Worm (Caenorhabditis elegans) whole organism, L2 larva: ENCODE data around the gene acaa-2.

ENCODE experiments used
- Y55F3AM.14 ChIP-seq: fragments of 200-800 bp; sonication (Bioruptor generic); optimal IDR thresholded peaks from 2 replicates; lab custom pipeline; 2018; ENCODE audit warnings: mild to moderate bottlenecking, missing genetic modification characterization, missing compliant biosample characterization
- ZK546.5 ChIP-seq: sonication (generic microtip); optimal IDR thresholded peaks from 2 replicates; lab custom pipeline; 2017; ENCODE audit warnings: missing biosample characterization, missing genetic modification characterization
- ceh-82 ChIP-seq: fragments of 150-350 bp; optimal IDR thresholded peaks from 2 replicates; lab custom pipeline; 2014; ENCODE audit warnings: missing biosample characterization, missing genetic modification characterization
- dmd-4 ChIP-seq: sonication (generic microtip); optimal IDR thresholded peaks from 2 replicates; lab custom pipeline; 2017; ENCODE audit warnings: missing biosample characterization, missing genetic modification characterization
- elt-1 ChIP-seq: fragments of 150-350 bp; optimal IDR thresholded peaks from 2 replicates; lab custom pipeline; 2014; ENCODE audit warnings: missing biosample characterization, missing genetic modification characterization
- fos-1 ChIP-seq: fragments of 150-350 bp; optimal IDR thresholded peaks from 2 replicates; lab custom pipeline; 2014; ENCODE audit warnings: missing biosample characterization, missing genetic modification characterization
- nhr-6 ChIP-seq: fragments of 150-350 bp; optimal IDR thresholded peaks from 2 replicates; lab custom pipeline; 2014; ENCODE audit warnings: missing biosample characterization, missing genetic modification characterization
- nhr-77 ChIP-seq: fragments of 150-350 bp; optimal IDR thresholded peaks from 2 replicates; lab custom pipeline; 2014; ENCODE audit warnings: missing biosample characterization, missing genetic modification characterization
- peb-1 ChIP-seq: fragments of 150-350 bp; optimal IDR thresholded peaks from 2 replicates; lab custom pipeline; 2014; ENCODE audit warnings: missing biosample characterization, missing genetic modification characterization
- sem-4 ChIP-seq: fragments of 150-350 bp; optimal IDR thresholded peaks from 2 replicates; lab custom pipeline; 2014; ENCODE audit warnings: missing biosample characterization, missing genetic modification reagents, missing genetic modification characterization
- unc-62 ChIP-seq: fragments of 150-350 bp; optimal IDR thresholded peaks from 2 replicates; lab custom pipeline; 2014; ENCODE audit warnings: missing biosample characterization, missing genetic modification reagents, missing genetic modification characterization

acaa-2 gene

DNA sequence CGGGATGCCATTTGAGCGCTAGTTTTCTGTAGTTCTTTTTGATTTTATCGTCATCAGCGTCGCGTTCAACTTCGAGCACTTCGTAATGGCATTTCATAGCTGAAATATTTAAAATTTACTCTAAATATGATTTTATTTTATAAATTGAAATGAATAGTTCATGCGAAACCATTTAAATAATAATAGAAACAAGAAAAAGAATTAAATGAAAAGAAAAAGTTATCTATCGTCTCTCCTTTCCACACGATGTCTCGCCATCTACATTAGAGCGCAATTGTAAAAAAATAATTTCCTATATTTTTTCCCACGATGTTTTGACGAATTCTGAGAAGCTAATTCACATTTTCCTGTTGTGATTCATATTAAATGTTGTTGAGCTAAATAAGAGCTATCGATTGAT, 48.5 kb downstream of the acaa-2 start, which contains the start of gene dnj-17:
Gene dnj-17 (minus strand): TSS at position 101 of the 400 bp plus-strand sequence.
- no peak for TF ChIP-seq ceh-82

ce11 chrIII:13393647-13394046, 48.9 kb downstream of the acaa-2 start, which contains the start of gene qdpr-1:
qdpr-1 (plus strand) TSS chrIII:13393910.
- TF ChIP-seq dmd-4 (tag; lab: Kevin White, UChicago) (no peak), Y55F3AM.14 (no peak), nhr-77 (tag; lab: Kevin White, UChicago) (no peak), ZK546.5 (tag; lab: Kevin White, UChicago) (no peak), fos-1 (tag; lab: Kevin White, UChicago) (no peak), sem-4 (tag; lab: Kevin White, UChicago) (no peak), unc-62 (GFP tag; lab: Kevin White, UChicago) (no peak), nhr-6 (tag; lab: Kevin White, UChicago) (no peak), peb-1 (tag; lab: Kevin White, UChicago) (no peak), elt-1 (tag; lab: Kevin White, UChicago) (no peak)

DNA sequence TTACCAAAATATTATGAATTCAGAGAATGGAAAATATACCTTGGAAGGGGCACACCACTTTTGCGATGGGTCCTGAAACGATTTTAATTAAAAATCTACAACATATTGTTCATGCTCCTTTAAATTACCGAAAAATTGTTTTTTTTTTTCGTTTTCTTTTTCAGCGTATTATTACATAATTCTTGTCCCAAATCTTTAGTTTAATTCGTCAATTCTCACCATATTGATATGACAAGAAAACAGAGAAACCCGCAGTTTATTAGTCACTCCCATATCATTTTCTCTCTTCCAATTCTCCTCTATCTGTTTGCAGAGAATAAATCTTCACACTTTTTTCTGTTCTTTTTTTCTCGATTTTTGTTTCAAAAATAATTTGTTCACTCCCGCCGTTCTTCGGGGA, 50.5 kb downstream of the acaa-2 start, which contains the start of gene F11F1.1:
Gene F11F1.1 (plus strand): TSS at position 301 of the 400 bp plus-strand sequence.
- TF ChIP-seq ZK546.5 (tag; lab: Kevin White, UChicago) (no peak), fos-1 (tag; lab: Kevin White, UChicago) (peak; percentile 31)
